Worm (Caenorhabditis elegans) whole organism, mixed stage, embryonic: ENCODE data around the gene ZK54.3.

ENCODE experiments used
- ham-2 ChIP-seq: fragments of 200-800 bp; sonication (Bioruptor generic); optimal IDR thresholded peaks from 2 replicates; lab custom pipeline; 2018; ENCODE audit warnings: mild to moderate bottlenecking, missing genetic modification characterization, missing compliant biosample characterization
- lsy-2 ChIP-seq: fragments of 150-350 bp; optimal IDR thresholded peaks from 2 replicates; lab custom pipeline; 2014; ENCODE audit warnings: missing biosample characterization, missing genetic modification characterization
- snpc-4 ChIP-seq: fragments of 150-350 bp; optimal IDR thresholded peaks from 2 replicates; lab custom pipeline; 2014; ENCODE audit warnings: missing biosample characterization, missing genetic modification characterization

DNA sequence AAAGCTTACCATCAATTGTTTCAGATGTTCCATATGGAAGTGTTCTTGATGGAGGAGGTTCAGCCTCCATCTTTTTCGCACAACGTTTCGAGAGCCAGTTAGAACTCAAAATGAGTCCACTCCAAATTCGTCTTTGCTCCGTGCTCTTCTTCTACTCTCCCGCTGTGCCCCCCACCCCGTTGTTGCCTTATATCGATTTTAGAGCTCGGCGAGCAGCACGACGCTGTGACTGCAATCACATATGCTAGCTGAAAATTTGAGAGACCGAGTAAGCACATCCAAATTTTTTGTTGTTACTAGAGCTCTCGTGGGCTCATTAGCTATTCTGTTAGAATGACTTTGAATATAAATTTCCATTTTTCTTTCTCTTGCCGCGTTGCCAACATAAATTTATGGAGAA lies 2.0 kb downstream of the ZK54.3 start, which contains the start of gene slc-17.1:
- TF ChIP-seq lsy-2, result no peak
- no peak for TF ChIP-seq ham-2 (GFP tag; lab: Kevin White, UChicago)
- no peak for TF ChIP-seq snpc-4 (tag; lab: Kevin White, UChicago)
